Worm (Caenorhabditis elegans): Measurements from ENCODE around the gene C52E4.7.

DNA sequence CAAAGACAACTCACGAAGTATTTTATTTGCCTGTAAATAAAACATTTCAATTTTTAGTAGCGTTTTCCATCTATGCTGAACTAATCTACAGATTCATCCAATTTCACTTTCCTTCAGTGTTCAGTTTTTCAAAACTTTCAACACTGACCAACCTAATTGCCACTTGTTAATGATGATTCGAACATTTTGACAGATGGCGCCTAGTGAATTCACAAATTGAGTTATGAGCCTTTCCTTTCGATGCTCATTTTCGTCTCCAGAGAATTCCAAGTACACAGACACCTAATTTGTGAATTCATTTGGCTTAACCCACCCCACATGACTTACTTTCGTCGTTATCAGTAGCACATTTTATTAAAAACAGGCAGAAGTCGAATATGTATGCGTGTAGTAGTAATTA lies 47.3 kb upstream of the C52E4.7 start:
- TF ChIP-seq jun-1 (tag; optimal IDR thresholded peaks at IDR 0.05) (no peak), aha-1 (tag; optimal IDR thresholded peaks at IDR 0.05) (no peak), nhr-12 (tag; optimal IDR thresholded peaks at IDR 0.05) (no peak), Y116A8C.19 (tag; optimal IDR thresholded peaks at IDR 0.05; ENCODE audit: borderline replicate concordance) (no peak), nhr-77 (tag; optimal IDR thresholded peaks at IDR 0.05) (no peak), nhr-28 (tag; optimal IDR thresholded peaks at IDR 0.05) (no peak)

Data from whole organism, L1 larva.